Fruit fly (Drosophila melanogaster): Measurements from ENCODE around the gene CG8892.

dm6 chr2L:4949453-4950045 lies 31.8 kb downstream of the CG8892 start, which contains the start of gene jet:
- no peak for TF ChIP-seq CG8478 (optimal IDR thresholded peaks at IDR 0.05)
- TF ChIP-seq Dll (optimal IDR thresholded peaks at IDR 0.05): no peak

Measured in whole organism.